Fruit fly (Drosophila melanogaster): ENCODE results near the gene CG15239.

CG15239 gene

DNA sequence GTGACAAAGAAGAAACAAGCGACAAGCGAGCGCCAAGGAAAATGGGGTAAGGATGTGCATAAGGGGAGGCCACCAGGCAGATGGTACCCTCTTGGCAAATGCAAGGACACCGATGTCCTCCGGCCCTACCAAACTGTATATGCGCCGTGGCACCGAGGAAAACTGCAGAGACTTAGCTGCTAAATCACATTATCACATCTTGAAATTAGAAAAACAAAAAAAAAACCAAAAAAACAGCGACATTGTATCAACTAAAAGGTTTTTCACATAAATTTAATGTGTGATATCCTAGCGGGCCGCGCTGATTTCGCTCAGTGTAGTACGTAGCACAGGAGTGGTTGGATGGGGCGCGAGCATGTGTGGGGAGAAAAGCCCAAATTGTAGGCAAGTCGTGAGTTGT is 44.6 kb downstream of the CG15239 start (continued):
- no peak for TF ChIP-seq B-H1 (GFP tag; IDR thresholded peaks at IDR 0.05)
- 0 out of 2 replicates have a peak, but pooled peaks have one; percentile 12 for TF ChIP-seq CG32532 (GFP tag; IDR thresholded peaks at IDR 0.05)
- TF ChIP-seq lbe (GFP tag; optimal IDR thresholded peaks at IDR 0.05), result no peak
- no peak for TF ChIP-seq ash1 (GFP tag; optimal IDR thresholded peaks at IDR 0.05)
- TF ChIP-seq Ptx1 (GFP tag; IDR thresholded peaks at IDR 0.05), result 0 out of 2 replicates have a peak, but pooled peaks have one; percentile 20
- TF ChIP-seq CG10267 (tag; optimal IDR thresholded peaks at IDR 0.05), result no peak
- no peak for TF ChIP-seq Poxn (GFP tag; IDR thresholded peaks at IDR 0.05)
- no peak for TF ChIP-seq CG30403 (GFP tag; optimal IDR thresholded peaks at IDR 0.05)
- no peak for TF ChIP-seq CG15514 (GFP tag; optimal IDR thresholded peaks at IDR 0.05)
- TF ChIP-seq gt (GFP tag; IDR thresholded peaks at IDR 0.05), result no peak
- no peak for TF ChIP-seq CG6813 (GFP tag; optimal IDR thresholded peaks at IDR 0.05)
- no peak for TF ChIP-seq NfI (GFP tag; optimal IDR thresholded peaks at IDR 0.05)
- TF ChIP-seq gem (tag; optimal IDR thresholded peaks at IDR 0.05), result peak; percentile 10
- no peak for TF ChIP-seq Oli (tag; optimal IDR thresholded peaks at IDR 0.05)
- TF ChIP-seq corto (GFP tag; optimal IDR thresholded peaks at IDR 0.05), result no peak
- TF ChIP-seq CG7963 (GFP tag; IDR thresholded peaks at IDR 0.05; ENCODE audit: partially characterized antibody), result no peak
- TF ChIP-seq ftz-f1 (GFP tag; optimal IDR thresholded peaks at IDR 0.05), result no peak
- TF ChIP-seq HLH3B (GFP tag; IDR thresholded peaks at IDR 0.05), result no peak
- TF ChIP-seq CG11723 (GFP tag; optimal IDR thresholded peaks at IDR 0.05), result no peak
- TF ChIP-seq CG2199 (GFP tag; IDR thresholded peaks at IDR 0.05), result no peak
- peak; percentile 3 for TF ChIP-seq CG2678 (tag; optimal IDR thresholded peaks at IDR 0.05)
- no peak for TF ChIP-seq Sox102F (GFP tag; optimal IDR thresholded peaks at IDR 0.05)
- 0 out of 2 replicates have a peak, but pooled peaks have one; percentile 34 for TF ChIP-seq Drgx (GFP tag; IDR thresholded peaks at IDR 0.05)
- TF ChIP-seq CG5953 (GFP tag; IDR thresholded peaks at IDR 0.05), result no peak
- no peak for TF ChIP-seq cwo (GFP tag; optimal IDR thresholded peaks at IDR 0.05)
- no peak for TF ChIP-seq Ada2b (GFP tag; IDR thresholded peaks at IDR 0.05)
- TF ChIP-seq gsb-n (tag; optimal IDR thresholded peaks at IDR 0.05), result no peak
- TF ChIP-seq CG42726 (GFP tag; IDR thresholded peaks at IDR 0.05; ENCODE audit: partially characterized antibody), result no peak
- TF ChIP-seq insv (GFP tag; optimal IDR thresholded peaks at IDR 0.05), result no peak
- TF ChIP-seq CG2120 (GFP tag; optimal IDR thresholded peaks at IDR 0.05), result peak; percentile 43
- TF ChIP-seq BEAF-32 (GFP tag; optimal IDR thresholded peaks at IDR 0.05), result no peak
- TF ChIP-seq CG8765 (GFP tag; IDR thresholded peaks at IDR 0.05), result no peak
- peak; percentile 5; the same call in 1 of the 2 replicates for TF ChIP-seq sisA (GFP tag; IDR thresholded peaks at IDR 0.05)
- TF ChIP-seq CG34224 (GFP tag; IDR thresholded peaks at IDR 0.05; ENCODE audit: partially characterized antibody), result no peak
- TF ChIP-seq sc (optimal IDR thresholded peaks at IDR 0.05), result no peak
- no peak for TF ChIP-seq sc (GFP tag; optimal IDR thresholded peaks at IDR 0.05)
- no peak for TF ChIP-seq Elba2 (GFP tag; optimal IDR thresholded peaks at IDR 0.05)
- no peak for TF ChIP-seq inv (GFP tag; IDR thresholded peaks at IDR 0.05; ENCODE audit: partially characterized antibody)
- no peak for TF ChIP-seq TFAM (GFP tag; optimal IDR thresholded peaks at IDR 0.05)
- peak; percentile 19 for TF ChIP-seq CG18599 (GFP tag; optimal IDR thresholded peaks at IDR 0.05)
- TF ChIP-seq Med (GFP tag), result peak; percentile 88
- no peak for TF ChIP-seq CG3407 (GFP tag; optimal IDR thresholded peaks at IDR 0.05)
- peak; percentile 25 for TF ChIP-seq dmrt99B (tag; optimal IDR thresholded peaks at IDR 0.05)
- no peak for TF ChIP-seq eyg (GFP tag; optimal IDR thresholded peaks at IDR 0.05)
- TF ChIP-seq kah (GFP tag; optimal IDR thresholded peaks at IDR 0.05), result no peak
- TF ChIP-seq ttk (GFP tag; IDR thresholded peaks at IDR 0.05), result no peak
- peak; percentile 20; the same call in 1 of the 2 replicates for TF ChIP-seq vvl (GFP tag; IDR thresholded peaks at IDR 0.05)
- no peak for TF ChIP-seq CG14441 (GFP tag; IDR thresholded peaks at IDR 0.05)
- TF ChIP-seq lab (GFP tag; optimal IDR thresholded peaks at IDR 0.05), result peak; percentile 2
- TF ChIP-seq CG8359 (GFP tag; optimal IDR thresholded peaks at IDR 0.05; ENCODE audit: borderline replicate concordance), result no peak
